Fruit fly (Drosophila melanogaster): ENCODE data around the gene CG46320.

CG46320 gene

DNA sequence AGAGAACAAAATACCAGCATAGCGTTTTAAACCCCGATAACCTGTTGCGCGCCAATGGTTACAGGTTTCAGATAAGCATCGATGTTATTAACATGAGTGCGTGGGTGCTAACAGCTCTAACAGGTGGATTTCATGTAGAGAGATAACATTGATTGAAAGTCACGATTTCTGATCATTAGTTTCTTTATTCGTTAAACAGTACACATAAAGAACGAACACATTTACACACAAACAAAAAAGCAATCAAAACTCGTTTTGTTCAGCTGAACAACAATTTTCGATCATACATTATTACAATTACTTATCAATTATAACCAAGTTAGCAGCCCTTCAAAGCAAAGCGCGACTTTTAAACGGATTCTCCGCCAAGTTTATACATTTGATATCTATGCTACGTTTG lies 125.7 kb downstream of the CG46320 start (continued):
- TF ChIP-seq Sry-β (GFP tag; optimal IDR thresholded peaks at IDR 0.05): no peak
- TF ChIP-seq cato (GFP tag; optimal IDR thresholded peaks at IDR 0.05; ENCODE audit: borderline replicate concordance): no peak
- TF ChIP-seq CG13287 (GFP tag; IDR thresholded peaks at IDR 0.05; ENCODE audit: partially characterized antibody): peak; percentile 48; the same call in 1 of the 2 replicates
- TF ChIP-seq Six4 (GFP tag; optimal IDR thresholded peaks at IDR 0.05): no peak
- peak; percentile 22 for TF ChIP-seq Chrac-16 (GFP tag; optimal IDR thresholded peaks at IDR 0.05)
- peak; percentile 24 for TF ChIP-seq grau (tag; optimal IDR thresholded peaks at IDR 0.05)
- no peak for TF ChIP-seq CG12299 (tag; optimal IDR thresholded peaks at IDR 0.05)
- TF ChIP-seq Hmx (GFP tag; optimal IDR thresholded peaks at IDR 0.05): no peak
- no peak for TF ChIP-seq CG2202 (tag; optimal IDR thresholded peaks at IDR 0.05)
- TF ChIP-seq CG1024 (GFP tag; IDR thresholded peaks at IDR 0.05): no peak
- no peak for TF ChIP-seq B-H1 (GFP tag; IDR thresholded peaks at IDR 0.05)
- TF ChIP-seq bab2 (GFP tag; optimal IDR thresholded peaks at IDR 0.05): peak; percentile 57
- peak; percentile 35 for TF ChIP-seq phol (tag; optimal IDR thresholded peaks at IDR 0.05)
- TF ChIP-seq CG11504 (tag; optimal IDR thresholded peaks at IDR 0.05): no peak
- TF ChIP-seq sisA (GFP tag; IDR thresholded peaks at IDR 0.05): no peak
- TF ChIP-seq nerfin-2 (GFP tag; IDR thresholded peaks at IDR 0.05; ENCODE audit: partially characterized antibody): no peak
- no peak for TF ChIP-seq gt (GFP tag; IDR thresholded peaks at IDR 0.05)
- TF ChIP-seq CG1602 (GFP tag; optimal IDR thresholded peaks at IDR 0.05): no peak
- TF ChIP-seq dm (GFP tag; optimal IDR thresholded peaks at IDR 0.05): no peak
- TF ChIP-seq NK7.1 (GFP tag; optimal IDR thresholded peaks at IDR 0.05): no peak
- no peak for TF ChIP-seq wdn (GFP tag; IDR thresholded peaks at IDR 0.05)
- no peak for TF ChIP-seq CG6254 (GFP tag; optimal IDR thresholded peaks at IDR 0.05)
- TF ChIP-seq CG17568 (GFP tag; optimal IDR thresholded peaks at IDR 0.05): no peak
- TF ChIP-seq Gsc (GFP tag; IDR thresholded peaks at IDR 0.05): no peak
- TF ChIP-seq CG9932 (GFP tag; IDR thresholded peaks at IDR 0.05): no peak
- TF ChIP-seq CHES-1-like (GFP tag; optimal IDR thresholded peaks at IDR 0.05): no peak
- TF ChIP-seq dimm (GFP tag; IDR thresholded peaks at IDR 0.05): no peak
- peak; percentile 35 for TF ChIP-seq ind (GFP tag; optimal IDR thresholded peaks at IDR 0.05)
- no peak for TF ChIP-seq Ptx1 (GFP tag; IDR thresholded peaks at IDR 0.05)
- TF ChIP-seq bigmax (GFP tag; optimal IDR thresholded peaks at IDR 0.05): no peak
- TF ChIP-seq Mes4 (GFP tag; optimal IDR thresholded peaks at IDR 0.05): no peak
- TF ChIP-seq dpn (GFP tag; optimal IDR thresholded peaks at IDR 0.05): peak; percentile 22 to 46
- TF ChIP-seq slp2 (GFP tag; optimal IDR thresholded peaks at IDR 0.05): no peak
- no peak; the same call in 1 of the 2 replicates for TF ChIP-seq vvl (GFP tag; IDR thresholded peaks at IDR 0.05)
- TF ChIP-seq Trl (optimal IDR thresholded peaks at IDR 0.05): no peak
- no peak for TF ChIP-seq Trl (GFP tag; optimal IDR thresholded peaks at IDR 0.05)
- TF ChIP-seq CG8478 (optimal IDR thresholded peaks at IDR 0.05): no peak
- no peak for TF ChIP-seq hbn (GFP tag; IDR thresholded peaks at IDR 0.05; ENCODE audit: partially characterized antibody)
- no peak for TF ChIP-seq Optix (GFP tag; IDR thresholded peaks at IDR 0.05)
- no peak for TF ChIP-seq CG6813 (GFP tag; optimal IDR thresholded peaks at IDR 0.05)
- peak; percentile 46 for TF ChIP-seq sug (tag; optimal IDR thresholded peaks at IDR 0.05)
- no peak for TF ChIP-seq CG8765 (GFP tag; IDR thresholded peaks at IDR 0.05)
- TF ChIP-seq ATbp (GFP tag; optimal IDR thresholded peaks at IDR 0.05): no peak
- TF ChIP-seq zf30C (GFP tag; optimal IDR thresholded peaks at IDR 0.05): no peak
- TF ChIP-seq CG9876 (GFP tag; optimal IDR thresholded peaks at IDR 0.05): no peak
- no peak for TF ChIP-seq fd102C (GFP tag; optimal IDR thresholded peaks at IDR 0.05)
- no peak for TF ChIP-seq Nf-YB (GFP tag; optimal IDR thresholded peaks at IDR 0.05)
- TF ChIP-seq CG30020 (tag; optimal IDR thresholded peaks at IDR 0.05): no peak
- TF ChIP-seq CG15011 (GFP tag; optimal IDR thresholded peaks at IDR 0.05): no peak
- no peak for TF ChIP-seq Oaz (GFP tag; IDR thresholded peaks at IDR 0.05)
- no peak for TF ChIP-seq gsb (GFP tag; IDR thresholded peaks at IDR 0.05)
- TF ChIP-seq Abd-B (GFP tag; optimal IDR thresholded peaks at IDR 0.05): no peak
- TF ChIP-seq ase (GFP tag; IDR thresholded peaks at IDR 0.05): no peak
